Fruit fly (Drosophila melanogaster): Measurements from ENCODE around the gene jvl.

Gene jvl

dm6 chr3R:14749077-14749798, 7.9 kb downstream of the jvl start (continued):
- no peak for TF ChIP-seq vnd (GFP tag; IDR thresholded peaks at IDR 0.05; ENCODE audit: partially characterized antibody)
- peak; percentile 71 for TF ChIP-seq CG3407 (GFP tag; optimal IDR thresholded peaks at IDR 0.05)
- TF ChIP-seq CG3838 (GFP tag; optimal IDR thresholded peaks at IDR 0.05) = no peak
- TF ChIP-seq Mes4 (GFP tag; optimal IDR thresholded peaks at IDR 0.05) = peak; percentile 60
- TF ChIP-seq slp2 (GFP tag; optimal IDR thresholded peaks at IDR 0.05) = peak; percentile 11
- TF ChIP-seq CG8924 (tag; optimal IDR thresholded peaks at IDR 0.05) = peak; percentile 88
- TF ChIP-seq Dll (GFP tag; IDR thresholded peaks at IDR 0.05; ENCODE audit: partially characterized antibody) = peak; percentile 45; the same call in 1 of the 4 replicates
- TF ChIP-seq HLH4C (GFP tag; IDR thresholded peaks at IDR 0.05; ENCODE audit: partially characterized antibody) = peak; percentile 22; the same call in 1 of the 3 replicates
- peak; percentile 45; the same call in 1 of the 2 replicates for TF ChIP-seq HLH3B (GFP tag; IDR thresholded peaks at IDR 0.05)
- TF ChIP-seq ttk (GFP tag; IDR thresholded peaks at IDR 0.05) = no peak
- TF ChIP-seq Scr (GFP tag; IDR thresholded peaks at IDR 0.05; ENCODE audit: partially characterized antibody) = 0 out of 2 replicates have a peak, but pooled peaks have one; percentile 46
- peak; percentile 69 for TF ChIP-seq gem (tag; optimal IDR thresholded peaks at IDR 0.05)
- TF ChIP-seq sna (GFP tag; IDR thresholded peaks at IDR 0.05; ENCODE audit: partially characterized antibody) = peak; percentile 52; the same call in 1 of the 2 replicates
- no peak for TF ChIP-seq CG5953 (GFP tag; IDR thresholded peaks at IDR 0.05)
- TF ChIP-seq Aef1 (GFP tag; IDR thresholded peaks at IDR 0.05) = no peak
- peak; percentile 15 for TF ChIP-seq Myb (GFP tag; optimal IDR thresholded peaks at IDR 0.05)
- peak; percentile 79 for TF ChIP-seq org-1 (GFP tag; optimal IDR thresholded peaks at IDR 0.05)
- TF ChIP-seq bsh (GFP tag; optimal IDR thresholded peaks at IDR 0.05) = peak in 1 of 2 experiments; percentile 74
- peak; percentile 51 for TF ChIP-seq pros (GFP tag; optimal IDR thresholded peaks at IDR 0.05)
- no peak for TF ChIP-seq H15 (GFP tag; IDR thresholded peaks at IDR 0.05)
- no peak for TF ChIP-seq inv (GFP tag; IDR thresholded peaks at IDR 0.05; ENCODE audit: partially characterized antibody)
- peak; percentile 60 for TF ChIP-seq trem (tag; optimal IDR thresholded peaks at IDR 0.05)
- peak; percentile 79 for TF ChIP-seq otp (GFP tag; IDR thresholded peaks at IDR 0.05)
- peak; percentile 65 for TF ChIP-seq CG18262 (tag; optimal IDR thresholded peaks at IDR 0.05)
- TF ChIP-seq Dad (GFP tag; optimal IDR thresholded peaks at IDR 0.05) = peak; percentile 34
- peak; percentile 0 for TF ChIP-seq jumu (GFP tag; optimal IDR thresholded peaks at IDR 0.05)
- TF ChIP-seq dati (GFP tag; IDR thresholded peaks at IDR 0.05) = no peak
- no peak for TF ChIP-seq CG14441 (GFP tag; IDR thresholded peaks at IDR 0.05)
- TF ChIP-seq Xrp1 (GFP tag; IDR thresholded peaks at IDR 0.05) = peak; percentile 72
- no peak for TF ChIP-seq CG10959 (GFP tag; IDR thresholded peaks at IDR 0.05)
- no peak for TF ChIP-seq vfl (GFP tag; optimal IDR thresholded peaks at IDR 0.05)
- TF ChIP-seq dmrt11E (tag; optimal IDR thresholded peaks at IDR 0.05) = peak; percentile 54
- TF ChIP-seq CG17912 (GFP tag; optimal IDR thresholded peaks at IDR 0.05) = peak; percentile 77
- no peak for TF ChIP-seq Hmx (GFP tag; optimal IDR thresholded peaks at IDR 0.05)
- TF ChIP-seq CG30020 (tag; optimal IDR thresholded peaks at IDR 0.05) = peak; percentile 3
- TF ChIP-seq CG8359 (GFP tag; optimal IDR thresholded peaks at IDR 0.05; ENCODE audit: borderline replicate concordance) = peak; percentile 69
- TF ChIP-seq az2 (GFP tag; optimal IDR thresholded peaks at IDR 0.05) = no peak
- peak; percentile 26 for TF ChIP-seq Oli (tag; optimal IDR thresholded peaks at IDR 0.05)
- peak; percentile 96 for TF ChIP-seq sens (GFP tag)
- TF ChIP-seq CG12071 (GFP tag; optimal IDR thresholded peaks at IDR 0.05) = peak; percentile 90
- TF ChIP-seq tgo (GFP tag; IDR thresholded peaks at IDR 0.05) = no peak; the same call in 2 of the 3 replicates
- no peak for TF ChIP-seq CG6272 (GFP tag; IDR thresholded peaks at IDR 0.05)
- peak; percentile 77 for TF ChIP-seq CG1603 (tag; optimal IDR thresholded peaks at IDR 0.05)
- peak; percentile 83 for TF ChIP-seq Meics (GFP tag; optimal IDR thresholded peaks at IDR 0.05)
- no peak for TF ChIP-seq Ssrp (tag; optimal IDR thresholded peaks at IDR 0.05)
- TF ChIP-seq pum (GFP tag; optimal IDR thresholded peaks at IDR 0.05) = peak; percentile 4
- TF ChIP-seq btn (GFP tag; optimal IDR thresholded peaks at IDR 0.05) = peak; percentile 39
- peak; percentile 76 for TF ChIP-seq Atf6 (GFP tag; IDR thresholded peaks at IDR 0.05)

Data from whole organism, embryonic.